Fruit fly (Drosophila melanogaster): ENCODE data around the gene CG6638.

The CG6638 gene

dm6 chr3L:8559754-8560328 lies 16.0 kb downstream of the CG6638 start:
- no peak for TF ChIP-seq noc (tag; optimal IDR thresholded peaks at IDR 0.05)

dm6 chr3L:8557018-8557417 lies 18.9 kb downstream of the CG6638 start:
- TF ChIP-seq noc (tag; optimal IDR thresholded peaks at IDR 0.05) = no peak

DNA sequence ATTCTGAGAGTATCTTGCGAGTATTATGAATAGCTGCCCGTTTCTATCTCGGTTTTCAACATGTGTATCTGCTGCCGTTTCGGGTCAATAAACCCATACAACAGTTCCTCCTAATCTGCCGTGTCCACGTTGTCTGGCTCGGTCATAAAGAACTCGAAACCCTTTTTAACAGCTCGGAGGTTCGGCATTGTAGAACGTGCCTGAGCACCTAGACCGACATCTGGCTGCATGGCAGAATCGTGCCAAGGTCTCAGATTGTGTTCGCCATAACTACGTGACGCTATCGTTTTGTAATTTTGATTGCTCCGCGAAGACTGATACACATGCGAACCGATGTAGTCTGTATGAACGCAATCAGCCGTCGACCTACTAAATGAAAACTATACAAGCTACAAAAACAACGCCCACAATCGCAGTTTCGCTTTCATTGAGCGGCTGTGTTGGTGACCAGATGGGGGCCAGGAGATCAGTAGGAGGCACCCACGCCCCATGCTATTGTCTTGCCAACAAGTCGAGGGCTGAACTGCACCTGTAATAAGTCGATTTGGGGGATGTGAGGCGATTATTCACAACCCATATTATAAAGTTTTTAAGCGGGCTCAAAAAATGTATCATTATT lies 21.7 kb downstream of the CG6638 start:
- no peak for TF ChIP-seq noc (tag; optimal IDR thresholded peaks at IDR 0.05)

dm6 chr3L:8553125-8553524 lies 22.8 kb downstream of the CG6638 start:
- peak; percentile 22 for TF ChIP-seq noc (tag; optimal IDR thresholded peaks at IDR 0.05)

DNA sequence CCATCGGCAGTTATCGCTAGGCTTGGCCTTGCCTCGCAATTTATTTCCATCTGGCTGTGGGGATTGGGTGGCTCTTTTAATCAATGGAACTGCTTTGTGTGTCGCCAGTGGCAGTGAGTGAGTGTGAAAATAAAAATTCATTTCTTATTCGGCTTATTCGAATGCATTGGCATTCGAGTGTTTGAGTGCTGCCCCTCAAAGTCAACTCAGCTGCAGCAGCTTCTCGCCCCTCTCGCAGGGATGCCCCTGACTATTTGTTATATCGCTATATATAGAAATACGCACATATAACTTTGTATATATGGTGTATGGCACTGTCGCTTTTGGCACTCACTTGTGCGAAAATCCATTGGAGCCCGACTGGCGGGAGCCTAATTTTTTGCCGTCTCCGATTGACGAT lies 25.0 kb downstream of the CG6638 start:
- no peak for TF ChIP-seq noc (tag; optimal IDR thresholded peaks at IDR 0.05)

dm6 chr3L:8549183-8549890 lies 26.5 kb downstream of the CG6638 start:
- TF ChIP-seq noc (tag; optimal IDR thresholded peaks at IDR 0.05) = no peak

dm6 chr3L:8547104-8547523 lies 28.8 kb downstream of the CG6638 start:
- TF ChIP-seq noc (tag; optimal IDR thresholded peaks at IDR 0.05) = peak; percentile 88

dm6 chr3L:8546355-8546771 lies 29.5 kb downstream of the CG6638 start:
- TF ChIP-seq noc (tag; optimal IDR thresholded peaks at IDR 0.05) = peak; percentile 37

dm6 chr3L:8545473-8545872 lies 30.4 kb downstream of the CG6638 start:
- peak; percentile 10 for TF ChIP-seq noc (tag; optimal IDR thresholded peaks at IDR 0.05)

- no peak for TF ChIP-seq noc (tag; optimal IDR thresholded peaks at IDR 0.05)
Observed at dm6 chr3L:8544710-8545109, 31.2 kb downstream of the CG6638 start, which contains the start of gene rhea. rhea (plus strand) TSS chr3L:8545001.

dm6 chr3L:8543866-8544265 lies 32.0 kb downstream of the CG6638 start:
- TF ChIP-seq noc (tag; optimal IDR thresholded peaks at IDR 0.05) = no peak

DNA sequence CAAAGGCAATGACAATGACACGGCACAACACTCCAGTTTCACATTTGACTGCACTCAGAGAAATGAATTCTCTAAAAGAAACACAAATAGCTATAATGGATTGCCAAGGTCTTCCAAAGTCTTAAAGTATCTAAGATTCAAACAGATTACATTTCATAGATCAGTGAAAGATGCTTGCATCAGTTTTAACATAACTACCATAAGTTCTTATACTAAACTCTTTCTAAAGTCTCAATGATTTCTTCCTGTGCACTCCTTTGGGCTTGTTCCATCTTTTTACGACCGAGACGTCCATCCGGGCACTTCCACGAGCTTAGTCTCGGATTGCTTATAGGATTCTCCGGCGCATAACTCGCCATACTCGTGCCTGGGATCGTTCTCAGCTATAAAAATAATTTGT lies 33.7 kb downstream of the CG6638 start:
- no peak for TF ChIP-seq noc (tag; optimal IDR thresholded peaks at IDR 0.05)

DNA sequence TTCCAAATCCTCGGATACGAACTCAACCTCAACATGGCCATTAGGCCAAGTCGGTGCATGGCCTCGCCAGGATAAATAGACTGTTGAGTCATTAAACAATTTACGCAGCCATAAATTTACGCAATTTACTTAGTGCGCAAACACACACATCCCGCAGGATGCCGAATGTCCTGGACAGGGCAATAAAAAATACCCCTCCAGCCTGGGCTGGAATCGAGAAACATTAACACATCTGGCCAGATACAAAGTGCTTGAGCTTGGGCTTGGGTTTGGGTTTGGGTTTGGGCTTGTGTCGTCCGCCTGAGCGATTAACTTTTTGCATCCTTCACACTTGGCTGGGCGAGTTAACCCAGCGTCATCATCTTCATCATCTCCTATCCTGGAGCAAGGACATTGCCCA lies 34.2 kb downstream of the CG6638 start:
- TF ChIP-seq noc (tag; optimal IDR thresholded peaks at IDR 0.05) = no peak

DNA sequence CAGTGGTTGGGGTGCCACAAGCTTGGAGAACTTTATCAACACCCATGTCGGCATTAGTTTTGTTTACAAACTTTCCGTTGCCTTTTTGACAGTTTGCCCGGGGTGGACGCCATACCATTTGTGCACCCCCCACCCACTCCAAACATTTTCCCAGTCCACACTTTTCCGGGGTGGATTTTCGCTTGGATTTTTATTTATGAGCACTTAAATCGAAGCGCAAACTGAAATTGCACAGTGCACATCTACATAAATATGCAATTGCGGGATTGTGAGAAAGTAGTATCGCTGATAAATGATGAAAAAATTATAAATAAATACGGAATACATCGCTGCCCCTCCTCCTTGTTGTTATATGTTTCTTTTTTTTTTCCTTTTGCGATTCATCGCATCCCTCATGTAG lies 35.4 kb downstream of the CG6638 start:
- TF ChIP-seq noc (tag; optimal IDR thresholded peaks at IDR 0.05) = no peak

DNA sequence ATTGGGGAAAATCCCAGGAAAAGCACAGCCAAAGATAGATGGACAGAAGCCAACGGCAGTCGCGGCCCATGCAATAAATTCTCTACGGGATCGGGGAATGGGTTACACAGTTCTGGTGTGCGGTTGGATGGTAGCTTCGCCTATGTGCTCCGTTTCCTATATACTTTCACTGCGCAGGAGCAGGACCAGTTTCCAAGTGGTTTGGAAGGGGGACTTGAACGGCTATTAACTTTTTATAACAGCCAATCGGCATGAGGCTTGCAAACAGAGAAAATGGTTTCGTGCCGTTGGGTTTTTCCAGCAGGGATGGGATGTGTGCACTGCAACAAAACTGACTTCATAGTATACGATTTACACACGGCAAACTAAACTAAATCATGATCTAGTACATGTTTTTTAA lies 37.5 kb downstream of the CG6638 start:
- TF ChIP-seq noc (tag; optimal IDR thresholded peaks at IDR 0.05) = no peak

DNA sequence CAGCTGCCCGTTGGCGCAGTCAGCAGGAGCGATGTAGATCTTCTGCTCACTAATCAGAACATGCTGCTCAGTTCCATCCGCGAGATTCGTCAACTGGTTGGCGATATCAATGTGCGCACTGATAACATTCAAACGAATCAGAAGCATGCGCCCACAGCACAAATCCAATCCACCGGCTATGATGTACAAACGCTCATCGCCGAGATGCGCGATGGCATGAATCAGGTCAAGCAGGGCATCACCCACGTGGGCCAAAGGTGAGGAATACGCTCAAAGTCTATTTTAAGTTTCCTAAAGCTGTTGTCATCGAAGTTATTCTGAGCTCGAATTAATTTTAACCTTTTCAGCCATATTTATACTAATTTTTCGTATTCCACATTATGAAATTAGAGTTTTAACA lies 39.5 kb downstream of the CG6638 start:
- TF ChIP-seq noc (tag; optimal IDR thresholded peaks at IDR 0.05) = no peak
